Fruit fly (Drosophila melanogaster) whole organism, embryonic: ENCODE data around the gene CG13365.

Source experiments
- B-H2 ChIP-seq: fragments of 200-800 bp; sonication (Bioruptor generic); optimal IDR thresholded peaks from 2 replicates; lab custom pipeline; 2018; ENCODE audit warnings: missing biosample characterization, mild to moderate bottlenecking, missing genetic modification characterization
- CG1024 ChIP-seq: fragments of 200-800 bp; sonication (Bioruptor generic); IDR thresholded peaks from 2 replicates; pipeline ENCODE4 v1.3.6; 2022; ENCODE audit warnings: missing biosample characterization, missing genetic modification characterization
- CG12071 ChIP-seq: fragments of 200-800 bp; sonication (Bioruptor generic); optimal IDR thresholded peaks from 3 replicates; lab custom pipeline; 2018; ENCODE audit warnings: missing biosample characterization, mild to moderate bottlenecking, missing genetic modification characterization
- CG12236 ChIP-seq: fragments of 200-800 bp; sonication (Bioruptor generic); optimal IDR thresholded peaks from 2 replicates; lab custom pipeline; 2016; ENCODE audit warnings: missing biosample characterization, missing genetic modification characterization
- CG12299 ChIP-seq: fragments of 200-800 bp; sonication (Bioruptor generic); optimal IDR thresholded peaks from 2 replicates; lab custom pipeline; 2018; ENCODE audit warnings: missing biosample characterization, mild to moderate bottlenecking, missing genetic modification characterization
- CG12769 ChIP-seq: fragments of 200-800 bp; sonication (Bioruptor generic); optimal IDR thresholded peaks from 2 replicates; lab custom pipeline; 2019; ENCODE audit warnings: missing biosample characterization, mild to moderate bottlenecking, missing genetic modification characterization, moderate library complexity
- CG1647 ChIP-seq: fragments of 200-800 bp; sonication (Bioruptor generic); optimal IDR thresholded peaks from 3 replicates; lab custom pipeline; 2016; ENCODE audit warnings: missing biosample characterization, missing genetic modification characterization
- CG18262 ChIP-seq: fragments of 200-800 bp; optimal IDR thresholded peaks from 3 replicates; lab custom pipeline; 2019; ENCODE audit warnings: missing biosample characterization, mild to moderate bottlenecking, missing genetic modification characterization, moderate library complexity
- CG2875 ChIP-seq: fragments of 200-800 bp; sonication (Bioruptor generic); optimal IDR thresholded peaks from 2 replicates; lab custom pipeline; 2017; ENCODE audit warnings: missing biosample characterization, mild to moderate bottlenecking, missing genetic modification characterization, missing genetic modification reagents
- CG3065 ChIP-seq: fragments of 200-800 bp; sonication (Bioruptor generic); optimal IDR thresholded peaks from 2 replicates; lab custom pipeline; 2016; ENCODE audit warnings: missing biosample characterization, missing genetic modification characterization
- CG31365 ChIP-seq: fragments of 200-800 bp; sonication (Bioruptor generic); optimal IDR thresholded peaks from 2 replicates; lab custom pipeline; 2018; ENCODE audit warnings: missing biosample characterization, mild to moderate bottlenecking, missing genetic modification characterization
- CG32532 ChIP-seq: fragments of 200-800 bp; sonication (Bioruptor generic); IDR thresholded peaks from 2 replicates; pipeline ENCODE4 v1.3.6; 2022; ENCODE audit warnings: missing biosample characterization, missing genetic modification characterization
- CG32767 ChIP-seq: fragments of 200-800 bp; sonication (Bioruptor generic); IDR thresholded peaks from 2 replicates; pipeline ENCODE4 v1.3.6; 2022; ENCODE audit warnings: missing biosample characterization, missing genetic modification characterization
- CG3838 ChIP-seq: fragments of 200-800 bp; sonication (Bioruptor generic); optimal IDR thresholded peaks from 3 replicates; lab custom pipeline; 2016; ENCODE audit warnings: missing biosample characterization, missing genetic modification characterization
- CG4854 ChIP-seq: fragments of 200-800 bp; sonication (Bioruptor generic); optimal IDR thresholded peaks from 2 replicates; lab custom pipeline; 2016; ENCODE audit warnings: missing biosample characterization, missing genetic modification characterization, inconsistent platforms
- CG7963 ChIP-seq: fragments of 200-800 bp; sonication (Bioruptor generic); IDR thresholded peaks from 3 replicates; pipeline ENCODE4 v1.3.6; 2022; ENCODE audit warnings: missing biosample characterization, missing genetic modification characterization; ENCODE audit not compliant: partially characterized antibody
- E2f2 ChIP-seq: fragments of 200-800 bp; sonication (Bioruptor generic); IDR thresholded peaks from 2 replicates; pipeline ENCODE4 v1.3.6; 2022; ENCODE audit warnings: missing biosample characterization, missing genetic modification characterization
- Fer1 ChIP-seq: fragments of 200-800 bp; sonication (Bioruptor generic); optimal IDR thresholded peaks from 2 replicates; lab custom pipeline; 2017; ENCODE audit warnings: missing biosample characterization, mild to moderate bottlenecking, missing genetic modification characterization
- Gug ChIP-seq: fragments of 200-800 bp; sonication (Bioruptor generic); IDR thresholded peaks from 4 replicates; pipeline ENCODE4 v1.3.6; 2022; ENCODE audit warnings: missing biosample characterization, missing genetic modification characterization
- HLHmδ ChIP-seq: fragments of 200-800 bp; sonication (Bioruptor generic); optimal IDR thresholded peaks from 2 replicates; lab custom pipeline; 2018; ENCODE audit warnings: missing biosample characterization, mild to moderate bottlenecking, missing genetic modification characterization, moderate library complexity
- Hmx ChIP-seq: fragments of 200-800 bp; sonication (Bioruptor generic); optimal IDR thresholded peaks from 2 replicates; lab custom pipeline; 2016; ENCODE audit warnings: missing biosample characterization, missing genetic modification characterization
- Meics ChIP-seq: fragments of 200-800 bp; sonication (Bioruptor generic); optimal IDR thresholded peaks from 2 replicates; lab custom pipeline; 2017; ENCODE audit warnings: missing biosample characterization, mild to moderate bottlenecking, missing genetic modification characterization
- NFAT ChIP-seq: fragments of 200-800 bp; sonication (Bioruptor generic); IDR thresholded peaks from 2 replicates; pipeline ENCODE4 v1.3.6; 2022; ENCODE audit warnings: missing biosample characterization, missing genetic modification characterization
- Optix ChIP-seq: fragments of 200-800 bp; sonication (Bioruptor generic); IDR thresholded peaks from 3 replicates; pipeline ENCODE4 v1.3.6; 2022; ENCODE audit warnings: missing biosample characterization, missing genetic modification characterization
- Ssrp ChIP-seq: fragments of 200-800 bp; sonication (Bioruptor generic); optimal IDR thresholded peaks from 2 replicates; lab custom pipeline; 2018; ENCODE audit warnings: missing biosample characterization, mild to moderate bottlenecking, missing genetic modification characterization, moderate library complexity
- Tbp ChIP-seq: fragments of >200 bp; optimal IDR thresholded peaks from 2 replicates; lab custom pipeline; 2018; ENCODE audit warnings: missing biosample characterization, missing genetic modification characterization
- Vsx1 ChIP-seq: fragments of 200-800 bp; sonication (Bioruptor generic); optimal IDR thresholded peaks from 2 replicates; lab custom pipeline; 2017; ENCODE audit warnings: missing biosample characterization, mild to moderate bottlenecking, missing genetic modification characterization, missing genetic modification reagents
- Xbp1 ChIP-seq: fragments of 200-800 bp; sonication (Bioruptor generic); optimal IDR thresholded peaks from 3 replicates; lab custom pipeline; 2016; ENCODE audit warnings: missing biosample characterization, mild to moderate bottlenecking, missing genetic modification characterization
- al ChIP-seq: fragments of 200-800 bp; sonication (Bioruptor generic); IDR thresholded peaks from 2 replicates; pipeline ENCODE4 v1.3.6; 2022; ENCODE audit warnings: missing biosample characterization, missing genetic modification characterization
- ara ChIP-seq: fragments of 200-800 bp; sonication (Bioruptor generic); IDR thresholded peaks from 2 replicates; pipeline ENCODE4 v1.3.6; 2022; ENCODE audit warnings: missing biosample characterization, missing genetic modification characterization
- ase ChIP-seq: fragments of 200-800 bp; sonication (Bioruptor generic); IDR thresholded peaks from 3 replicates; pipeline ENCODE4 v1.3.6; 2022; ENCODE audit warnings: missing biosample characterization, missing genetic modification characterization
- cas ChIP-seq: fragments of 200-800 bp; sonication (Bioruptor generic); IDR thresholded peaks from 2 replicates; pipeline ENCODE4 v1.3.6; 2022; ENCODE audit warnings: missing biosample characterization, missing genetic modification characterization
- caup ChIP-seq: fragments of 200-800 bp; sonication (Bioruptor generic); optimal IDR thresholded peaks from 3 replicates; lab custom pipeline; 2017; ENCODE audit warnings: missing biosample characterization, mild to moderate bottlenecking, missing genetic modification characterization, moderate library complexity; ENCODE audit not compliant: severe bottlenecking
- chm ChIP-seq: fragments of 200-800 bp; sonication (Bioruptor generic); IDR thresholded peaks from 2 replicates; pipeline ENCODE4 v1.3.6; 2022; ENCODE audit warnings: missing biosample characterization, missing genetic modification characterization
- croc ChIP-seq: fragments of 200-800 bp; sonication (Bioruptor generic); conservative IDR thresholded peaks from 3 replicates; pipeline ENCODE4 v1.3.6; 2022; ENCODE audit warnings: missing biosample characterization, missing genetic modification characterization
- crol ChIP-seq: fragments of 200-800 bp; sonication (Bioruptor generic); IDR thresholded peaks from 2 replicates; pipeline ENCODE4 v1.3.6; 2022; ENCODE audit warnings: missing biosample characterization, missing genetic modification characterization
- danr ChIP-seq: fragments of 200-800 bp; sonication (Bioruptor generic); IDR thresholded peaks from 2 replicates; pipeline ENCODE4 v1.3.6; 2022; ENCODE audit warnings: missing biosample characterization, missing genetic modification characterization
- dati ChIP-seq: fragments of 200-800 bp; sonication (Bioruptor generic); IDR thresholded peaks from 2 replicates; pipeline ENCODE4 v1.3.6; 2022; ENCODE audit warnings: missing biosample characterization, missing genetic modification characterization
- esg ChIP-seq: fragments of 200-800 bp; sonication (Bioruptor generic); conservative IDR thresholded peaks from 2 replicates; pipeline ENCODE4 v1.3.6; 2022; ENCODE audit warnings: missing biosample characterization, missing genetic modification characterization
- grau ChIP-seq: fragments of 200-800 bp; optimal IDR thresholded peaks from 3 replicates; lab custom pipeline; 2019; ENCODE audit warnings: missing biosample characterization, mild to moderate bottlenecking, missing genetic modification characterization, moderate library complexity
- grn ChIP-seq: fragments of 200-800 bp; sonication (Bioruptor generic); optimal IDR thresholded peaks from 3 replicates; lab custom pipeline; 2017; ENCODE audit warnings: missing biosample characterization, missing genetic modification characterization
- gt ChIP-seq: fragments of 200-800 bp; sonication (Bioruptor generic); IDR thresholded peaks from 2 replicates; pipeline ENCODE4 v1.3.6; 2022; ENCODE audit warnings: missing biosample characterization, missing genetic modification characterization
- h ChIP-seq: fragments of >200 bp; optimal IDR thresholded peaks from 2 replicates; lab custom pipeline; 2017
- hb ChIP-seq: fragments of 200-800 bp; sonication (Bioruptor generic); IDR thresholded peaks from 3 replicates; pipeline ENCODE4 v1.3.6; 2022; ENCODE audit warnings: missing biosample characterization, missing genetic modification characterization; ENCODE audit not compliant: partially characterized antibody
- org-1 ChIP-seq: fragments of 200-800 bp; sonication (Bioruptor generic); optimal IDR thresholded peaks from 2 replicates; lab custom pipeline; 2017; ENCODE audit warnings: missing biosample characterization, missing genetic modification characterization
- pita ChIP-seq: fragments of 200-800 bp; sonication (Bioruptor generic); optimal IDR thresholded peaks from 2 replicates; lab custom pipeline; 2017; ENCODE audit warnings: missing biosample characterization, mild to moderate bottlenecking, missing genetic modification characterization
- tll ChIP-seq, 2 experiments: fragments of 200-800 bp in 1 of 2; fragments of >200 bp in 1 of 2; sonication (Bioruptor generic) in 1 of 2; optimal IDR thresholded peaks; 2 replicates each; lab custom pipeline; 2017 to 2019; ENCODE audit warnings: missing biosample characterization in 2 of 2, missing genetic modification characterization in 2 of 2, mild to moderate bottlenecking in 1 of 2, moderate library complexity in 1 of 2
- tna ChIP-seq: fragments of 200-800 bp; sonication (Bioruptor generic); IDR thresholded peaks from 2 replicates; pipeline ENCODE4 v1.3.6; 2022; ENCODE audit warnings: missing biosample characterization, missing genetic modification characterization; ENCODE audit not compliant: partially characterized antibody
- trem ChIP-seq: fragments of 200-800 bp; optimal IDR thresholded peaks from 3 replicates; lab custom pipeline; 2019; ENCODE audit warnings: missing biosample characterization, mild to moderate bottlenecking, missing genetic modification characterization, moderate library complexity
- trh ChIP-seq: fragments of 200-800 bp; sonication (Bioruptor generic); optimal IDR thresholded peaks from 2 replicates; lab custom pipeline; 2016; ENCODE audit warnings: missing biosample characterization, missing genetic modification characterization
- z ChIP-seq: fragments of 200-800 bp; sonication (Bioruptor generic); IDR thresholded peaks from 3 replicates; pipeline ENCODE4 v1.3.6; 2022; ENCODE audit warnings: missing biosample characterization, missing genetic modification characterization
- zf30C ChIP-seq: fragments of 200-800 bp; sonication (Bioruptor generic); optimal IDR thresholded peaks from 3 replicates; lab custom pipeline; 2018; ENCODE audit warnings: missing biosample characterization, mild to moderate bottlenecking, missing genetic modification characterization

The CG13365 gene

dm6 chrX:635495-636142, 14.6 kb upstream of the CG13365 start, which contains the start of gene Dredd:
Gene Dredd (minus strand): TSS chrX:635545.
- TF ChIP-seq CG4854 (GFP tag; lab: Kevin White, UChicago) (no peak), CG1024 (GFP tag; lab: Robert Waterston, UW) (no peak), E2f2 (GFP tag; lab: Robert Waterston, UW) (peak; percentile 40; the same call in 1 of the 2 replicates), ara (GFP tag; lab: Robert Waterston, UW) (no peak), zf30C (GFP tag; lab: Kevin White, UChicago) (no peak), h (no peak), caup (GFP tag; lab: Kevin White, UChicago) (no peak), trem (tag; lab: Kevin White, UChicago) (peak; percentile 63), crol (GFP tag; lab: Robert Waterston, UW) (no peak), NFAT (no peak), esg (GFP tag; lab: Robert Waterston, UW) (no peak), Meics (GFP tag; lab: Kevin White, UChicago) (no peak), Gug (no peak), CG12071 (GFP tag; lab: Kevin White, UChicago) (no peak), Optix (no peak), CG32767 (no peak; the same call in 1 of the 2 replicates), org-1 (no peak), ase (GFP tag; lab: Robert Waterston, UW) (no peak), CG18262 (no peak), z (GFP tag; lab: Robert Waterston, UW) (no peak), CG12236 (GFP tag; lab: Kevin White, UChicago) (no peak), CG3065 (GFP tag; lab: Kevin White, UChicago) (no peak), HLHmδ (no peak), tna (peak; percentile 84), CG3838 (GFP tag; lab: Kevin White, UChicago) (no peak), Xbp1 (GFP tag; lab: Kevin White, UChicago) (no peak), Hmx (GFP tag; lab: Kevin White, UChicago) (no peak), cas (no peak), grn (GFP tag; lab: Kevin White, UChicago) (no peak), CG1647 (GFP tag; lab: Kevin White, UChicago) (no peak), Fer1 (GFP tag; lab: Kevin White, UChicago) (no peak), danr (GFP tag; lab: Robert Waterston, UW) (no peak), grau (tag; lab: Kevin White, UChicago) (peak; percentile 20), dati (no peak), B-H2 (GFP tag; lab: Kevin White, UChicago) (no peak), Vsx1 (GFP tag; lab: Kevin White, UChicago) (no peak), chm (GFP tag; lab: Robert Waterston, UW) (no peak), CG32532 (GFP tag; lab: Robert Waterston, UW) (no peak), trh (GFP tag; lab: Kevin White, UChicago) (no peak), hb (GFP tag; lab: Robert Waterston, UW) (peak; percentile 83), gt (GFP tag; lab: Robert Waterston, UW) (no peak), CG31365 (tag; lab: Kevin White, UChicago) (no peak), CG2875 (GFP tag; lab: Kevin White, UChicago) (no peak), tll (GFP tag; optimal IDR thresholded peaks at IDR 0.05; lab: Kevin White, UChicago) (no peak), CG12299 (tag; lab: Kevin White, UChicago) (peak; percentile 36), CG7963 (GFP tag; lab: Robert Waterston, UW) (peak; percentile 86), al (GFP tag; lab: Robert Waterston, UW) (no peak), pita (GFP tag; lab: Kevin White, UChicago) (no peak), Ssrp (no peak), Tbp (no peak), croc (GFP tag; lab: Robert Waterston, UW) (no peak), CG12769 (tag; lab: Kevin White, UChicago) (no peak)
